Worm (Caenorhabditis elegans) whole organism, young adult: Measurements from ENCODE around the gene nac-3.

Experiments used
- D2030.7 ChIP-seq: fragments of 200-800 bp; sonication (Bioruptor generic); IDR thresholded peaks from 2 replicates; pipeline ENCODE4 v1.3.6; 2022; ENCODE audit warnings: missing genetic modification reagents, missing genetic modification characterization, missing compliant biosample characterization
- F49E8.2 ChIP-seq: sonication (generic microtip); optimal IDR thresholded peaks from 3 replicates; lab custom pipeline; 2017; ENCODE audit warnings: missing genetic modification characterization, mild to moderate bottlenecking, missing compliant biosample characterization, antibody characterized with exemption, moderate library complexity; ENCODE audit not compliant: insufficient read depth
- F55B11.4 ChIP-seq: sonication (generic microtip); optimal IDR thresholded peaks from 2 replicates; lab custom pipeline; 2016; ENCODE audit warnings: missing compliant biosample characterization, missing genetic modification characterization, borderline replicate concordance; ENCODE audit not compliant: insufficient read depth
- Y53G8AR.9 ChIP-seq: fragments of 200-800 bp; sonication (Bioruptor generic); conservative IDR thresholded peaks from 2 replicates; pipeline ENCODE4 v1.3.6; 2022; ENCODE audit warnings: missing genetic modification reagents, missing genetic modification characterization, missing compliant biosample characterization
- madf-8 ChIP-seq: fragments of 200-800 bp; sonication (Bioruptor generic); conservative IDR thresholded peaks from 2 replicates; pipeline ENCODE4 v1.3.6; 2022; ENCODE audit warnings: missing genetic modification reagents, missing genetic modification characterization, missing compliant biosample characterization
- nhr-27 ChIP-seq: fragments of 200-800 bp; sonication (Bioruptor generic); optimal IDR thresholded peaks from 2 replicates; lab custom pipeline; 2018; ENCODE audit warnings: mild to moderate bottlenecking, missing genetic modification characterization, moderate library complexity, missing compliant biosample characterization
- pha-4 ChIP-seq: fragments of 150-350 bp; sonication (generic microtip); optimal IDR thresholded peaks from 2 replicates; lab custom pipeline; 2014; ENCODE audit warnings: missing biosample characterization, missing genetic modification reagents, missing genetic modification characterization

ce11 chrIII:10123586-10124233 is 28.9 kb upstream of the nac-3 start, which contains the start of gene ttll-4:
- TF ChIP-seq D2030.7 (GFP tag; lab: Robert Waterston, UW) (peak; percentile 61; the same call in 1 of the 2 replicates), F55B11.4 (no peak), nhr-27 (tag; lab: Kevin White, UChicago) (no peak), pha-4 (tag; lab: Kevin White, UChicago) (no peak), Y53G8AR.9 (GFP tag; lab: Robert Waterston, UW) (no peak), F49E8.2 (tag; lab: Kevin White, UChicago) (no peak), madf-8 (no peak)
